Worm (Caenorhabditis elegans) whole organism, young adult: ENCODE measurements around the gene Y42H9AR.2.

Source experiments
- B0019.2 ChIP-seq: fragments of 200-800 bp; sonication (Bioruptor generic); conservative IDR thresholded peaks from 2 replicates; pipeline ENCODE4 v1.3.6; 2022; ENCODE audit warnings: missing genetic modification reagents, missing genetic modification characterization, missing compliant biosample characterization
- B0035.1 ChIP-seq: sonication (generic microtip); optimal IDR thresholded peaks from 2 replicates; lab custom pipeline; 2016; ENCODE audit warnings: missing genetic modification characterization, mild to moderate bottlenecking, missing compliant biosample characterization, missing genotype, missing genetic modification reagents
- B0336.3 ChIP-seq: fragments of 200-800 bp; sonication (Bioruptor generic); IDR thresholded peaks from 2 replicates; pipeline ENCODE4 v1.3.6; 2022; ENCODE audit warnings: missing genetic modification characterization, missing compliant biosample characterization
- F10E7.11 ChIP-seq: sonication (generic microtip); optimal IDR thresholded peaks from 2 replicates; lab custom pipeline; 2017; ENCODE audit warnings: mild to moderate bottlenecking, missing genetic modification characterization, moderate library complexity, missing compliant biosample characterization
- F39B2.1 ChIP-seq: fragments of 200-800 bp; sonication (Bioruptor generic); IDR thresholded peaks from 2 replicates; pipeline ENCODE4 v1.3.6; 2022; ENCODE audit warnings: missing genetic modification reagents, missing genetic modification characterization, missing compliant biosample characterization
- Y56A3A.18 ChIP-seq: fragments of 200-800 bp; sonication (Bioruptor generic); IDR thresholded peaks from 2 replicates; pipeline ENCODE4 v1.3.6; 2022; ENCODE audit warnings: missing genetic modification reagents, missing genetic modification characterization, missing compliant biosample characterization
- ama-1 ChIP-seq, 3 experiments: fragments of 150-350 bp in 1 of 3; sonication (generic microtip) in 2 of 3; optimal IDR thresholded peaks; 2 replicates each; lab custom pipeline; 2014 to 2018; ENCODE audit warnings: missing biosample characterization in 2 of 3, missing genetic modification characterization in 2 of 3, missing genetic modification reagents in 2 of 3
- athp-1 ChIP-seq: sonication (generic microtip); optimal IDR thresholded peaks from 2 replicates; lab custom pipeline; 2017; ENCODE audit warnings: mild to moderate bottlenecking, missing genetic modification characterization, missing compliant biosample characterization
- attf-3 ChIP-seq: fragments of 200-800 bp; sonication (Bioruptor generic); conservative IDR thresholded peaks from 2 replicates; pipeline ENCODE4 v1.3.6; 2022; ENCODE audit warnings: missing genetic modification reagents, missing genetic modification characterization, missing compliant biosample characterization
- attf-5 ChIP-seq: fragments of 200-800 bp; sonication (Bioruptor generic); optimal IDR thresholded peaks from 2 replicates; lab custom pipeline; 2018; ENCODE audit warnings: mild to moderate bottlenecking, missing genetic modification characterization, missing compliant biosample characterization
- bed-1 ChIP-seq: fragments of 200-800 bp; sonication (Bioruptor generic); IDR thresholded peaks from 2 replicates; pipeline ENCODE4 v1.3.6; 2022; ENCODE audit warnings: missing genetic modification reagents, missing genetic modification characterization, missing compliant biosample characterization
- ccch-3 ChIP-seq: fragments of 200-800 bp; sonication (Bioruptor generic); optimal IDR thresholded peaks from 2 replicates; lab custom pipeline; 2018; ENCODE audit warnings: mild to moderate bottlenecking, missing genetic modification characterization, missing compliant biosample characterization
- cebp-1 ChIP-seq, 2 experiments: fragments of 200-800 bp in 1 of 2; sonication (Bioruptor generic) in 1 of 2; sonication (generic microtip) in 1 of 2; IDR thresholded peaks in 1 of 2; optimal IDR thresholded peaks in 1 of 2; 2 replicates each; pipeline versions ENCODE4 v1.3.6 to Lab custom; 2017 to 2022; ENCODE audit warnings: missing compliant biosample characterization in 2 of 2, missing genetic modification characterization in 2 of 2, mild to moderate bottlenecking in 1 of 2, missing genetic modification reagents in 1 of 2, moderate library complexity in 1 of 2
- cebp-2 ChIP-seq: fragments of 200-800 bp; sonication (Bioruptor generic); IDR thresholded peaks from 2 replicates; pipeline ENCODE4 v1.3.6; 2022; ENCODE audit warnings: missing genetic modification characterization, missing compliant biosample characterization
- ceh-27 ChIP-seq: fragments of 200-800 bp; sonication (Bioruptor generic); optimal IDR thresholded peaks from 2 replicates; lab custom pipeline; 2018; ENCODE audit warnings: mild to moderate bottlenecking, missing genetic modification characterization, moderate library complexity, missing compliant biosample characterization
- ceh-58 ChIP-seq: fragments of 200-800 bp; sonication (Bioruptor generic); IDR thresholded peaks from 2 replicates; pipeline ENCODE4 v1.3.6; 2022; ENCODE audit warnings: missing genetic modification characterization, missing compliant biosample characterization
- ceh-79 ChIP-seq: sonication (generic microtip); optimal IDR thresholded peaks from 2 replicates; lab custom pipeline; 2017; ENCODE audit warnings: mild to moderate bottlenecking, missing genetic modification characterization, missing compliant biosample characterization
- ceh-91 ChIP-seq: fragments of 200-800 bp; sonication (Bioruptor generic); IDR thresholded peaks from 2 replicates; pipeline ENCODE4 v1.3.6; 2022; ENCODE audit warnings: missing genetic modification reagents, missing genetic modification characterization, missing compliant biosample characterization
- die-1 ChIP-seq: sonication (generic microtip); optimal IDR thresholded peaks from 2 replicates; lab custom pipeline; 2016; ENCODE audit warnings: missing genotype, mild to moderate bottlenecking, missing genetic modification characterization, missing compliant biosample characterization
- dox-1 ChIP-seq: fragments of 200-800 bp; sonication (Bioruptor generic); IDR thresholded peaks from 2 replicates; pipeline ENCODE4 v1.3.6; 2022; ENCODE audit warnings: missing genetic modification reagents, missing genetic modification characterization, missing compliant biosample characterization
- hlh-12 ChIP-seq: sonication (generic microtip); optimal IDR thresholded peaks from 2 replicates; lab custom pipeline; 2016; ENCODE audit warnings: missing genetic modification characterization, missing compliant biosample characterization
- hmg-1.2 ChIP-seq: fragments of 200-800 bp; sonication (Bioruptor generic); IDR thresholded peaks from 2 replicates; pipeline ENCODE4 v1.3.6; 2022; ENCODE audit warnings: missing genetic modification reagents, missing genetic modification characterization, missing compliant biosample characterization
- hrde-1 ChIP-seq: sonication (generic microtip); optimal IDR thresholded peaks from 2 replicates; lab custom pipeline; 2016; ENCODE audit warnings: missing genetic modification characterization, mild to moderate bottlenecking, missing compliant biosample characterization, moderate library complexity, missing genotype, missing genetic modification reagents, borderline replicate concordance
- lin-26 ChIP-seq: fragments of 200-800 bp; sonication (Bioruptor generic); IDR thresholded peaks from 2 replicates; pipeline ENCODE4 v1.3.6; 2022; ENCODE audit warnings: missing genetic modification reagents, missing genetic modification characterization, missing compliant biosample characterization
- lin-40 ChIP-seq: sonication (generic microtip); optimal IDR thresholded peaks from 2 replicates; lab custom pipeline; 2016; ENCODE audit warnings: missing genetic modification characterization, mild to moderate bottlenecking, missing compliant biosample characterization, missing genotype, missing genetic modification reagents
- lin-54 ChIP-seq: fragments of 200-800 bp; sonication (Bioruptor generic); optimal IDR thresholded peaks from 2 replicates; lab custom pipeline; 2018; ENCODE audit warnings: mild to moderate bottlenecking, missing genetic modification characterization, missing compliant biosample characterization
- lsl-1 ChIP-seq: fragments of 200-800 bp; sonication (Bioruptor generic); optimal IDR thresholded peaks from 2 replicates; lab custom pipeline; 2018; ENCODE audit warnings: mild to moderate bottlenecking, missing genetic modification characterization, moderate library complexity, missing compliant biosample characterization
- madf-10 ChIP-seq: sonication (generic microtip); optimal IDR thresholded peaks from 2 replicates; lab custom pipeline; 2016; ENCODE audit warnings: mild to moderate bottlenecking, missing genetic modification characterization, missing compliant biosample characterization
- madf-8 ChIP-seq: fragments of 200-800 bp; sonication (Bioruptor generic); conservative IDR thresholded peaks from 2 replicates; pipeline ENCODE4 v1.3.6; 2022; ENCODE audit warnings: missing genetic modification reagents, missing genetic modification characterization, missing compliant biosample characterization
- mcd-1 ChIP-seq: fragments of 200-800 bp; sonication (Bioruptor generic); IDR thresholded peaks from 2 replicates; pipeline ENCODE4 v1.3.6; 2022; ENCODE audit warnings: missing genetic modification reagents, missing genetic modification characterization, missing compliant biosample characterization
- mel-28 ChIP-seq: sonication (generic microtip); optimal IDR thresholded peaks from 2 replicates; lab custom pipeline; 2016; ENCODE audit warnings: borderline replicate concordance, mild to moderate bottlenecking, missing genetic modification characterization, missing compliant biosample characterization
- mes-4 ChIP-seq: sonication (generic microtip); optimal IDR thresholded peaks from 2 replicates; lab custom pipeline; 2016; ENCODE audit warnings: missing genotype, missing genetic modification characterization, missing compliant biosample characterization
- nfya-2 ChIP-seq: fragments of 200-800 bp; sonication (Bioruptor generic); IDR thresholded peaks from 2 replicates; pipeline ENCODE4 v1.3.6; 2022; ENCODE audit warnings: missing genetic modification reagents, missing genetic modification characterization, missing compliant biosample characterization
- nfyb-1 ChIP-seq: fragments of 200-800 bp; sonication (Bioruptor generic); IDR thresholded peaks from 2 replicates; pipeline ENCODE4 v1.3.6; 2022; ENCODE audit warnings: missing genetic modification reagents, missing genetic modification characterization, missing compliant biosample characterization
- nhr-120 ChIP-seq: fragments of 200-800 bp; sonication (Bioruptor generic); IDR thresholded peaks from 2 replicates; pipeline ENCODE4 v1.3.6; 2022; ENCODE audit warnings: missing genetic modification characterization, missing compliant biosample characterization
- nhr-80 ChIP-seq: sonication (generic microtip); optimal IDR thresholded peaks from 2 replicates; lab custom pipeline; 2016; ENCODE audit warnings: missing genetic modification characterization, missing compliant biosample characterization
- nhr-90 ChIP-seq: sonication (generic microtip); optimal IDR thresholded peaks from 2 replicates; lab custom pipeline; 2016; ENCODE audit warnings: missing genotype, mild to moderate bottlenecking, missing genetic modification characterization, missing compliant biosample characterization
- repo-1 ChIP-seq: sonication (generic microtip); optimal IDR thresholded peaks from 2 replicates; lab custom pipeline; 2017; ENCODE audit warnings: mild to moderate bottlenecking, missing genetic modification characterization, missing compliant biosample characterization
- snpc-1.3 ChIP-seq: sonication (generic microtip); optimal IDR thresholded peaks from 2 replicates; lab custom pipeline; 2017; ENCODE audit warnings: missing genetic modification characterization, mild to moderate bottlenecking, missing compliant biosample characterization, antibody characterized with exemption, moderate library complexity, missing genotype, missing genetic modification reagents; ENCODE audit not compliant: insufficient read depth
- tbp1 ChIP-seq: fragments of 200-800 bp; sonication (Bioruptor generic); optimal IDR thresholded peaks from 2 replicates; lab custom pipeline; 2018; ENCODE audit warnings: mild to moderate bottlenecking, missing genetic modification characterization, missing compliant biosample characterization
- zfh-2 ChIP-seq: fragments of 200-800 bp; sonication (Bioruptor generic); conservative IDR thresholded peaks from 2 replicates; pipeline ENCODE4 v1.3.6; 2022; ENCODE audit warnings: missing genetic modification reagents, missing genetic modification characterization, missing compliant biosample characterization
- zim-3 ChIP-seq: sonication (generic microtip); optimal IDR thresholded peaks from 2 replicates; lab custom pipeline; 2017; ENCODE audit warnings: mild to moderate bottlenecking, missing genetic modification characterization, moderate library complexity, missing compliant biosample characterization
- ztf-25 ChIP-seq: fragments of 200-800 bp; sonication (Bioruptor generic); IDR thresholded peaks from 2 replicates; pipeline ENCODE4 v1.3.6; 2022; ENCODE audit warnings: missing genetic modification reagents, missing genetic modification characterization, missing compliant biosample characterization

Y42H9AR.2 gene

ce11 chrIV:8130131-8130611 is 30.5 kb downstream of the Y42H9AR.2 start, which contains the start of the genes ndub-11 and moc-3:
TSS of gene ndub-11 (minus strand) at chrIV:8130231.
TSS of gene moc-3 (plus strand) at chrIV:8130561.
- TF ChIP-seq madf-10 (tag; lab: Kevin White, UChicago) (no peak), mcd-1 (GFP tag; lab: Robert Waterston, UW) (0 out of 2 replicates have a peak, but pooled peaks have one; percentile 8), ceh-79 (tag; lab: Kevin White, UChicago) (no peak), nhr-90 (tag; lab: Kevin White, UChicago) (no peak), hlh-12 (no peak), ceh-27 (GFP tag; lab: Kevin White, UChicago) (no peak)

- TF ChIP-seq nhr-120 (no peak), ccch-3 (GFP tag; lab: Kevin White, UChicago) (no peak), lin-40 (peak; percentile 30), ceh-91 (GFP tag; lab: Robert Waterston, UW) (no peak), nfyb-1 (GFP tag; lab: Robert Waterston, UW) (0 out of 2 replicates have a peak, but pooled peaks have one; percentile 13), nhr-80 (tag; lab: Kevin White, UChicago) (peak; percentile 69), F10E7.11 (tag; lab: Kevin White, UChicago) (no peak), hmg-1.2 (GFP tag; lab: Robert Waterston, UW) (peak; percentile 47; the same call in 1 of the 2 replicates), mel-28 (tag; lab: Kevin White, UChicago) (no peak), hrde-1 (tag; lab: Kevin White, UChicago) (no peak), B0035.1 (tag; lab: Kevin White, UChicago) (no peak), ama-1 (optimal IDR thresholded peaks at IDR 0.05; lab: Kevin White, UChicago) (no peak), ama-1 (GFP tag; optimal IDR thresholded peaks at IDR 0.05; lab: Kevin White, UChicago) (no peak), madf-10 (tag; lab: Kevin White, UChicago) (peak; percentile 42), F39B2.1 (no peak), B0336.3 (GFP tag; lab: Robert Waterston, UW) (peak; percentile 61; the same call in 1 of the 2 replicates), ceh-58 (GFP tag; lab: Robert Waterston, UW) (no peak), dox-1 (GFP tag; lab: Robert Waterston, UW) (0 out of 2 replicates have a peak, but pooled peaks have one; percentile 26), Y56A3A.18 (GFP tag; lab: Robert Waterston, UW) (no peak), attf-3 (GFP tag; lab: Robert Waterston, UW) (no peak), lin-54 (GFP tag; lab: Kevin White, UChicago) (peak; percentile 0), attf-5 (GFP tag; lab: Kevin White, UChicago) (peak; percentile 48), zfh-2 (GFP tag; lab: Robert Waterston, UW) (no peak), ztf-25 (GFP tag; lab: Robert Waterston, UW) (no peak), B0019.2 (GFP tag; lab: Robert Waterston, UW) (no peak), nfya-2 (GFP tag; lab: Robert Waterston, UW) (no peak), repo-1 (tag; lab: Kevin White, UChicago) (peak; percentile 51), hlh-12 (no peak), athp-1 (tag; lab: Kevin White, UChicago) (no peak), mes-4 (tag; lab: Kevin White, UChicago) (no peak), cebp-2 (GFP tag; lab: Robert Waterston, UW) (no peak), zim-3 (tag; lab: Kevin White, UChicago) (no peak), lsl-1 (GFP tag; lab: Kevin White, UChicago) (no peak), cebp-1 (GFP tag; IDR thresholded peaks at IDR 0.05; lab: Robert Waterston, UW) (no peak), cebp-1 (tag; optimal IDR thresholded peaks at IDR 0.05; lab: Kevin White, UChicago) (peak; percentile 57), madf-8 (GFP tag; lab: Robert Waterston, UW) (no peak), tbp1 (peak; percentile 0), snpc-1.3 (tag; lab: Kevin White, UChicago) (peak; percentile 4), ceh-27 (GFP tag; lab: Kevin White, UChicago) (peak; percentile 3), die-1 (tag; lab: Kevin White, UChicago) (no peak), bed-1 (GFP tag; lab: Robert Waterston, UW) (no peak), lin-26 (GFP tag; lab: Robert Waterston, UW) (0 out of 2 replicates have a peak, but pooled peaks have one; percentile 15)
These were observed 33.8 kb downstream of the Y42H9AR.2 start, which contains the start of gene sph-1 for ce11 chrIV:8133536-8133935. TSS of gene sph-1 (minus strand) at chrIV:8133558.
